Fruit fly (Drosophila melanogaster) whole organism, larva: ENCODE measurements around the gene CG34178.
A peak's percentile ranks its signal among the peaks of the same experiment; 100 is the strongest.

ENCODE experiments used
- noc ChIP-seq: fragments of 200-800 bp; sonication (Bioruptor generic); optimal IDR thresholded peaks from 3 replicates; lab custom pipeline; 2019; ENCODE audit warnings: missing biosample characterization, mild to moderate bottlenecking, missing genetic modification characterization, moderate library complexity

The CG34178 gene

dm6 chr2L:4433608-4434007, at the start of gene CG34178, which contains the start of gene CG34177:
Gene CG34178, plus strand, starts transcription at chr2L:4433908.
Gene CG34177, plus strand, starts transcription at chr2L:4433908.
- no peak for TF ChIP-seq noc (tag; lab: Kevin White, UChicago)

dm6 chr2L:4385387-4386279, 48.1 kb upstream of the CG34178 start, which contains the start of gene Vps53:
Gene Vps53, minus strand, starts transcription at chr2L:4386062.
- no peak for TF ChIP-seq noc (tag; lab: Kevin White, UChicago)

- TF ChIP-seq noc (tag; lab: Kevin White, UChicago): no peak
Measured at dm6 chr2L:4386926-4387550, 46.7 kb upstream of the CG34178 start, which contains the start of gene Psf2. Gene Psf2, minus strand, starts transcription at chr2L:4387356.

- TF ChIP-seq noc (tag; lab: Kevin White, UChicago): peak; percentile 12
Measured at dm6 chr2L:4388027-4388426, 45.7 kb upstream of the CG34178 start, which contains the start of gene Tps1. Gene Tps1, plus strand, starts transcription at chr2L:4388327.

DNA sequence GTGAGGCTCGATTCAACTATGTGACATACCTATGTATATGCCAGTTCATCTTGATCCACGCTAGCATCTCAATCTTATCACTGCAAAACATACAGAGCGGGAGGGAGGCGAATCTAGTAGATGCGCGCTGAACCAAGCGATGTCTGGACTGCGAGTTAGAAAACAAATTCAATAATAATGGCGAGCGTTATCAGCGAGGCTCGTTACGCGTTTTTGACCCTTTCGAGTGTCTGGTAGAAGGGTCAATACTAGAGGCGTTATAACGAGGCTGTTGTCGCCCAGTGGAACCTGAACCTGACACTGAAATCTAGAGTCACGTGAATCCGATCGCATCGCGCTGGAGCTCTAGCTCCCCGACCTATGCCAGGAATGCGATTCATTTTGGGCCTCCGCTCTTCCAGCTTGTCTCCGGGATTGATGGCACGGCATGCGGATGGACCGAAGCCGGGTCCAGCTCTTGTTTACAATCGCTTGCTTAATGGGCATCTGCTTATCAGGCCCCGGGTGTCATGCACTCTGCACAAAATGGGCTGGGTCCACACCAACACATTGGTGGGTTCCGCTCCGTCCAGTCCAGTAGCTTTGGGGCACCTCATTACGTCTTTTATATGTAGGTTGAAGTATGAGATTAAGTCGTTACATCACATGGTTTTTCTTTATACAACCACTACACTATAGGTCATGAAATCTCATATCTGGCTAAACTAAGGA, 44.1 kb upstream of the CG34178 start:
- no peak for TF ChIP-seq noc (tag; lab: Kevin White, UChicago)

- TF ChIP-seq noc (tag; lab: Kevin White, UChicago): no peak
Measured at dm6 chr2L:4393842-4394421, 39.8 kb upstream of the CG34178 start, which contains the start of gene CG3652. Gene CG3652, minus strand, starts transcription at chr2L:4393876.

DNA sequence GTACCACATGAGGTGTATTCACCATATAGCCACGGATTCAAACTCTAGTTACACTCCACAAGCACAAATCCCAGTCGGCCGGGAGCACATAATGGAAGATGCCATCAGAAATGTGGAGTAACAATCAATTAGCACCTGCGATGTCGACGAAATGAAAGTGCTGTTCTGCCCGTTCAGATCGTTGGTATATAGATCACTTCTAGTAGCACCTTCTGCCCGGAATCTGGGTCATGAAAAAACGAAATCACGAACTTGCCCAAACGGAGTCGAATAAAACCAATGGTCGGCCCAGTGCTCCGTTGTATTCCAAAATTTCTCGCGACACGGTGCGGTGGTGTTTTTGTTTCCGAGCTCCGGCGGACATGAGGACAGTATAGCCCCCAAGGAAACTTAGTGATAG, 33.1 kb upstream of the CG34178 start, which contains the start of gene CG33003:
Gene CG33003, plus strand, starts transcription at position 301 of the 400 bp plus-strand sequence.
- no peak for TF ChIP-seq noc (tag; lab: Kevin White, UChicago)

dm6 chr2L:4403013-4403604, 30.6 kb upstream of the CG34178 start, which contains the start of gene Dim1:
Gene Dim1, plus strand, starts transcription at chr2L:4403251.
- no peak for TF ChIP-seq noc (tag; lab: Kevin White, UChicago)

DNA sequence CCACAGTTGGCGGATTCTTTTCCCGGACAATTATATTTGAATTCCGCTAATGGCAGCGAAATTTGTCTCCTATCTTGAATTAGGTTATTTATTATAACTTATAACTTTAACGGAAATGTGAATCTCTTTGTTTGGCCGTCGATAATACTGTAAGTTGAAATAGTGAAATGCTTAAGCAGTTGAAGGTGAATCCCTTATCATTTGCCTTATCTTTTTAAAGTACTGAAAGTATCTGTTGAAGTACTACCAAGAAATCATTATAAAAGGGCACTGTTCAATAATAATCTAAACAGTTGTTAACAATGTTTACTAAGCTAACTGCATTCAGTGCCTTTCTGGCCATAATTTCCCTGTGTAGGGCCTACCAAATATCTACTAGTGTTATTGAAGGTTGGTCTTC, 22.9 kb upstream of the CG34178 start, which contains the start of gene CG43055:
Gene CG43055, plus strand, starts transcription at position 301 of the 400 bp plus-strand sequence.
- no peak for TF ChIP-seq noc (tag; lab: Kevin White, UChicago)

dm6 chr2L:4414059-4414458, 19.6 kb upstream of the CG34178 start:
- no peak for TF ChIP-seq noc (tag; lab: Kevin White, UChicago)

- no peak for TF ChIP-seq noc (tag; lab: Kevin White, UChicago)
Measured at dm6 chr2L:4416089-4416488, 17.6 kb upstream of the CG34178 start.

- no peak for TF ChIP-seq noc (tag; lab: Kevin White, UChicago)
Measured at dm6 chr2L:4416903-4417302, 16.8 kb upstream of the CG34178 start.

dm6 chr2L:4417982-4418381, 15.7 kb upstream of the CG34178 start:
- no peak for TF ChIP-seq noc (tag; lab: Kevin White, UChicago)

DNA sequence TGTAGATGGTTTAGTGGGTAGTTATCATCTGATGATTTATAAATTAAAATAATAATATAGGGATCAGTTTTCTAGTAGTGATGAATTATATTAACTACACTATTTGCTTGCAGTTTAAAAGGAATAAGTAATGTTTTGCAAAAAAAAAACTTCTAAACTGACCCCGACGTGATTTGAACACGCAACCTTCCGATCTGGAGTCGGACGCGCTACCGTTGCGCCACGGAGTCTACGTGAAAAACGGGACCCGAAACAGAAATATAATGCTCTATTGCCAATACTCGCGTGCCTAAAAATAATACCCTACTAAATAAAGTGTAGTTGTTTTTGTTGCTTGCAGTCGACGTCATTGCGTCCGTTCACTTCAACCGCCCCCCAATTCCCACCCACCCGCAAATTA, 14.9 kb upstream of the CG34178 start:
- TF ChIP-seq noc (tag; lab: Kevin White, UChicago): no peak

DNA sequence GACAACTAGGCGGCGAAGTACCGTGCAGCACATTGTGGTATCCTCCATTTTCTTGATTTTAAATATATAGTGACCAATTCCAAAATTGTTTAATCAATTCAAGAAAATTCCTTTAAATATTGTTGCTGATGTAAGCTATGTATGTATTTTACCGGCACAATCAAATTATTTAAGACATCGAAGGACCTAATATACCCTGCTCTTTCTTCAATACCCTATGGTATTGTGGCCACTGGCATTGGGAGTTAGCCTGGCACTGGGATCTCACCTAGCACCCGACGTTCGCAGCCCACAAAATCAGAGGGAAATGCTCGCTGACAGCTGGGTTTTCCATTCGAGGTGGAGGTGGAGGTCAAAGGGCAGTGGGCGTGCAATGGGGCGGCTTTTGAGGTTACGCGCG, 11.6 kb upstream of the CG34178 start:
- TF ChIP-seq noc (tag; lab: Kevin White, UChicago): no peak
